Worm (Caenorhabditis elegans): Measurements from ENCODE around the gene ZC116.1.

DNA sequence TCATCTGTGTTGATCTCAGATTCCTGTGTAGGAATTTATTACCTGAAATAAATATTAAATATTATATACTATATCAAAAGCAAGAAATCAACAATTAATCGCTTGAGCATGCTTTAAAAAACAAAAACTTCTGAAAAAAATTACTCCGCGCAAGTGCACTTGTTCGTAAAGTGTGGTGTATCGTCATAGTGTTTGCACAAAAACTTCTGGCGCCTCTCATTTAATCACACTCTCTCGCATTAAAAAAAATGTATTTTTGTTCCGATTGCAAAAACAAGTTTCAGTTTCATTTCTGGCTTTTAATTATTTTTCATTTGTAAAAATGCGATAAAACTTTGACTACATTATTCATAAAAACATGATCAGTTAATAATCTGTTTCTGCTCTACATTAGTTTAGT is 10.5 kb upstream of the ZC116.1 start, which contains the start of the genes C14C10.10 and ril-2:
- TF ChIP-seq klf-2 (GFP tag; conservative IDR thresholded peaks at IDR 0.05) (no peak), cog-1 (tag; optimal IDR thresholded peaks at IDR 0.05) (no peak)

Data from whole organism, midembryonic.